Fruit fly (Drosophila melanogaster) whole organism, embryonic: ENCODE results near the gene CG16965.

Source experiments
- Atf-2 ChIP-seq: fragments of 200-800 bp; sonication (Bioruptor generic); optimal IDR thresholded peaks from 2 replicates; lab custom pipeline; 2016; ENCODE audit warnings: missing biosample characterization, missing genetic modification characterization
- BtbVII ChIP-seq: fragments of 200-800 bp; sonication (Bioruptor generic); optimal IDR thresholded peaks from 3 replicates; lab custom pipeline; 2017; ENCODE audit warnings: missing biosample characterization, mild to moderate bottlenecking, missing genetic modification characterization
- CG10462 ChIP-seq: fragments of 200-800 bp; sonication (Bioruptor generic); optimal IDR thresholded peaks from 2 replicates; lab custom pipeline; 2016; ENCODE audit warnings: missing biosample characterization, missing genetic modification characterization
- CG11456 ChIP-seq: fragments of 200-800 bp; sonication (Bioruptor generic); IDR thresholded peaks from 3 replicates; pipeline ENCODE4 v1.3.6; 2022; ENCODE audit warnings: missing biosample characterization, missing genetic modification characterization
- CG11696 ChIP-seq: fragments of 200-800 bp; sonication (Bioruptor generic); IDR thresholded peaks from 2 replicates; pipeline ENCODE4 v1.3.6; 2022; ENCODE audit warnings: missing biosample characterization, missing genetic modification characterization
- CG12071 ChIP-seq: fragments of 200-800 bp; sonication (Bioruptor generic); optimal IDR thresholded peaks from 3 replicates; lab custom pipeline; 2018; ENCODE audit warnings: missing biosample characterization, mild to moderate bottlenecking, missing genetic modification characterization
- CG12769 ChIP-seq: fragments of 200-800 bp; sonication (Bioruptor generic); optimal IDR thresholded peaks from 2 replicates; lab custom pipeline; 2019; ENCODE audit warnings: missing biosample characterization, mild to moderate bottlenecking, missing genetic modification characterization, moderate library complexity
- CG14710 ChIP-seq: fragments of 200-800 bp; sonication (Bioruptor generic); optimal IDR thresholded peaks from 3 replicates; lab custom pipeline; 2019; ENCODE audit warnings: missing biosample characterization, mild to moderate bottlenecking, missing genetic modification characterization, moderate library complexity
- CG1602 ChIP-seq: fragments of 200-800 bp; sonication (Bioruptor generic); optimal IDR thresholded peaks from 3 replicates; lab custom pipeline; 2016; ENCODE audit warnings: missing biosample characterization, missing genetic modification characterization
- CG16863 ChIP-seq: fragments of 200-800 bp; sonication (Bioruptor generic); optimal IDR thresholded peaks from 3 replicates; lab custom pipeline; 2016; ENCODE audit warnings: missing biosample characterization, missing genetic modification characterization
- CG17359 ChIP-seq: fragments of 200-800 bp; sonication (Bioruptor generic); optimal IDR thresholded peaks from 3 replicates; lab custom pipeline; 2018; ENCODE audit warnings: missing biosample characterization, mild to moderate bottlenecking, missing genetic modification characterization, moderate library complexity
- CG1792 ChIP-seq: fragments of 200-800 bp; sonication (Bioruptor generic); optimal IDR thresholded peaks from 2 replicates; lab custom pipeline; 2016; ENCODE audit warnings: missing biosample characterization, missing genetic modification characterization
- CG18262 ChIP-seq: fragments of 200-800 bp; optimal IDR thresholded peaks from 3 replicates; lab custom pipeline; 2019; ENCODE audit warnings: missing biosample characterization, mild to moderate bottlenecking, missing genetic modification characterization, moderate library complexity
- CG2129 ChIP-seq: fragments of 200-800 bp; sonication (Bioruptor generic); IDR thresholded peaks from 2 replicates; pipeline ENCODE4 v1.3.6; 2022; ENCODE audit warnings: missing biosample characterization, missing genetic modification characterization; ENCODE audit not compliant: partially characterized antibody
- CG30403 ChIP-seq: fragments of 200-800 bp; sonication (Bioruptor generic); optimal IDR thresholded peaks from 3 replicates; lab custom pipeline; 2016; ENCODE audit warnings: missing biosample characterization, missing genetic modification characterization
- CG6175 ChIP-seq: fragments of 200-800 bp; sonication (Bioruptor generic); IDR thresholded peaks from 3 replicates; pipeline ENCODE4 v1.3.6; 2022; ENCODE audit warnings: missing biosample characterization, missing genetic modification characterization
- CG7839 ChIP-seq: fragments of 200-800 bp; sonication (Bioruptor generic); optimal IDR thresholded peaks from 3 replicates; lab custom pipeline; 2018; ENCODE audit warnings: missing biosample characterization, mild to moderate bottlenecking, missing genetic modification characterization, moderate library complexity
- CG7928 ChIP-seq: fragments of 200-800 bp; sonication (Bioruptor generic); optimal IDR thresholded peaks from 2 replicates; lab custom pipeline; 2017; ENCODE audit warnings: missing biosample characterization, mild to moderate bottlenecking, missing genetic modification characterization
- CG9727 ChIP-seq: fragments of 200-800 bp; sonication (Bioruptor generic); optimal IDR thresholded peaks from 3 replicates; lab custom pipeline; 2017; ENCODE audit warnings: missing biosample characterization, mild to moderate bottlenecking, missing genetic modification characterization
- CG9797 ChIP-seq: fragments of 200-800 bp; sonication (Bioruptor generic); optimal IDR thresholded peaks from 3 replicates; lab custom pipeline; 2018; ENCODE audit warnings: missing biosample characterization, mild to moderate bottlenecking, missing genetic modification characterization
- CoRest ChIP-seq: fragments of 200-800 bp; sonication (Bioruptor generic); optimal IDR thresholded peaks from 3 replicates; lab custom pipeline; 2018; ENCODE audit warnings: missing biosample characterization, mild to moderate bottlenecking, missing genetic modification characterization, moderate library complexity
- Doc2 ChIP-seq: fragments of 200-800 bp; sonication (Bioruptor generic); IDR thresholded peaks from 2 replicates; pipeline ENCODE4 v1.3.6; 2022; ENCODE audit warnings: missing biosample characterization, missing genetic modification characterization
- Fer3 ChIP-seq: fragments of 200-800 bp; sonication (Bioruptor generic); optimal IDR thresholded peaks from 2 replicates; lab custom pipeline; 2018; ENCODE audit warnings: missing biosample characterization, mild to moderate bottlenecking, missing genetic modification characterization, moderate library complexity
- Hmr ChIP-seq: fragments of 200-800 bp; sonication (Bioruptor generic); optimal IDR thresholded peaks from 3 replicates; lab custom pipeline; 2017; ENCODE audit warnings: mild to moderate bottlenecking, missing biosample characterization, missing genetic modification reagents, missing genetic modification characterization
- Lim3 ChIP-seq: fragments of 200-800 bp; sonication (Bioruptor generic); IDR thresholded peaks from 2 replicates; pipeline ENCODE4 v1.3.6; 2022; ENCODE audit warnings: missing biosample characterization, missing genetic modification characterization
- MBD-R2 ChIP-seq: fragments of 200-800 bp; sonication (Bioruptor generic); IDR thresholded peaks from 2 replicates; pipeline ENCODE4 v1.3.6; 2022; ENCODE audit warnings: missing biosample characterization, missing genetic modification characterization
- Neu2 ChIP-seq: fragments of 200-800 bp; sonication (Bioruptor generic); optimal IDR thresholded peaks from 3 replicates; lab custom pipeline; 2016; ENCODE audit warnings: missing biosample characterization, missing genetic modification characterization, borderline replicate concordance
- NfI ChIP-seq: fragments of 200-800 bp; sonication (Bioruptor generic); optimal IDR thresholded peaks from 3 replicates; lab custom pipeline; 2018; ENCODE audit warnings: missing biosample characterization, mild to moderate bottlenecking, missing genetic modification characterization, moderate library complexity
- Poxn ChIP-seq: fragments of 200-800 bp; sonication (Bioruptor generic); IDR thresholded peaks from 2 replicates; pipeline ENCODE4 v1.3.6; 2022; ENCODE audit warnings: missing biosample characterization, missing genetic modification characterization
- Six4 ChIP-seq: fragments of 200-800 bp; sonication (Bioruptor generic); optimal IDR thresholded peaks from 2 replicates; lab custom pipeline; 2016; ENCODE audit warnings: missing biosample characterization, missing genetic modification characterization
- Sox102F ChIP-seq: fragments of 200-800 bp; sonication (Bioruptor generic); optimal IDR thresholded peaks from 2 replicates; lab custom pipeline; 2018; ENCODE audit warnings: missing biosample characterization, mild to moderate bottlenecking, missing genetic modification characterization, moderate library complexity
- ash1 ChIP-seq: fragments of 200-800 bp; sonication (Bioruptor generic); optimal IDR thresholded peaks from 2 replicates; lab custom pipeline; 2018; ENCODE audit warnings: missing biosample characterization, mild to moderate bottlenecking, missing genetic modification characterization
- cad ChIP-seq: fragments of >200 bp; optimal IDR thresholded peaks from 2 replicates; lab custom pipeline; 2017; ENCODE audit warnings: missing biosample characterization, missing genetic modification characterization
- dm ChIP-seq: fragments of 200-800 bp; sonication (Bioruptor generic); optimal IDR thresholded peaks from 3 replicates; lab custom pipeline; 2016; ENCODE audit warnings: missing biosample characterization, missing genetic modification characterization
- emc ChIP-seq: fragments of 200-800 bp; sonication (Bioruptor generic); optimal IDR thresholded peaks from 2 replicates; lab custom pipeline; 2016; ENCODE audit warnings: missing biosample characterization, missing genetic modification characterization
- fd3F ChIP-seq: fragments of 200-800 bp; sonication (Bioruptor generic); optimal IDR thresholded peaks from 2 replicates; lab custom pipeline; 2018; ENCODE audit warnings: missing biosample characterization, mild to moderate bottlenecking, missing genetic modification characterization, moderate library complexity
- fd64A ChIP-seq: fragments of 200-800 bp; sonication (Bioruptor generic); optimal IDR thresholded peaks from 3 replicates; lab custom pipeline; 2018; ENCODE audit warnings: missing biosample characterization, mild to moderate bottlenecking, missing genetic modification characterization
- grau ChIP-seq: fragments of 200-800 bp; optimal IDR thresholded peaks from 3 replicates; lab custom pipeline; 2019; ENCODE audit warnings: missing biosample characterization, mild to moderate bottlenecking, missing genetic modification characterization, moderate library complexity
- pan ChIP-seq, 4 experiments: fragments of >200 bp in 3 of 4; fragments of 200-800 bp in 1 of 4; sonication (Bioruptor generic) in 1 of 4; optimal IDR thresholded peaks in 3 of 4; IDR thresholded peaks in 1 of 4; 2 replicates each; pipeline versions ENCODE4 v1.3.6 to Lab custom; 2017 to 2022; ENCODE audit warnings: missing biosample characterization in 2 of 4, missing genetic modification characterization in 2 of 4, mixed read lengths in 1 of 4
- pho ChIP-seq: fragments of 200-800 bp; sonication (Bioruptor generic); optimal IDR thresholded peaks from 2 replicates; lab custom pipeline; 2016; ENCODE audit warnings: missing biosample characterization, missing genetic modification characterization
- phol ChIP-seq: fragments of 200-800 bp; sonication (Bioruptor generic); optimal IDR thresholded peaks from 3 replicates; lab custom pipeline; 2018; ENCODE audit warnings: missing biosample characterization, mild to moderate bottlenecking, missing genetic modification characterization, moderate library complexity
- pita ChIP-seq: fragments of 200-800 bp; sonication (Bioruptor generic); optimal IDR thresholded peaks from 2 replicates; lab custom pipeline; 2017; ENCODE audit warnings: missing biosample characterization, mild to moderate bottlenecking, missing genetic modification characterization
- psq ChIP-seq: fragments of 200-800 bp; sonication (Bioruptor generic); optimal IDR thresholded peaks from 2 replicates; lab custom pipeline; 2017; ENCODE audit warnings: missing biosample characterization, missing genetic modification characterization
- ranshi ChIP-seq: fragments of 200-800 bp; sonication (Bioruptor generic); IDR thresholded peaks from 2 replicates; pipeline ENCODE4 v1.3.6; 2022; ENCODE audit warnings: missing biosample characterization, missing genetic modification characterization
- row ChIP-seq: fragments of 200-800 bp; sonication (Bioruptor generic); IDR thresholded peaks from 3 replicates; pipeline ENCODE4 v1.3.6; 2022; ENCODE audit warnings: missing biosample characterization, missing genetic modification characterization
- slou ChIP-seq: fragments of 200-800 bp; sonication (Bioruptor generic); optimal IDR thresholded peaks from 3 replicates; lab custom pipeline; 2016; ENCODE audit warnings: missing biosample characterization, missing genetic modification characterization
- sob ChIP-seq: fragments of 200-800 bp; sonication (Bioruptor generic); IDR thresholded peaks from 2 replicates; pipeline ENCODE4 v1.3.6; 2022; ENCODE audit warnings: missing biosample characterization, missing genetic modification characterization
- ssp ChIP-seq: fragments of 200-800 bp; sonication (Bioruptor generic); IDR thresholded peaks from 2 replicates; pipeline ENCODE4 v1.3.6; 2022; ENCODE audit warnings: missing biosample characterization, missing genetic modification characterization
- stwl ChIP-seq: fragments of 200-800 bp; sonication (Bioruptor generic); optimal IDR thresholded peaks from 3 replicates; lab custom pipeline; 2018; ENCODE audit warnings: missing biosample characterization, mild to moderate bottlenecking, missing genetic modification characterization, moderate library complexity
- tx ChIP-seq: fragments of 200-800 bp; sonication (Bioruptor generic); optimal IDR thresholded peaks from 2 replicates; lab custom pipeline; 2016; ENCODE audit warnings: missing biosample characterization, missing genetic modification characterization

Gene CG16965

dm6 chr2L:11970853-11971397 lies 10.5 kb upstream of the CG16965 start (continued):
- no peak for TF ChIP-seq psq (GFP tag; lab: Kevin White, UChicago)
- TF ChIP-seq Atf-2 (GFP tag; lab: Kevin White, UChicago), result no peak
- 0 out of 3 replicates have a peak, but pooled peaks have one; percentile 56 for TF ChIP-seq CG6175 (GFP tag; lab: Robert Waterston, UW)
- TF ChIP-seq CoRest (tag; lab: Kevin White, UChicago), result no peak
- TF ChIP-seq grau (tag; lab: Kevin White, UChicago), result peak; percentile 76
- TF ChIP-seq CG18262 (tag; lab: Kevin White, UChicago), result no peak
- 0 out of 2 replicates have a peak, but pooled peaks have one; percentile 10 for TF ChIP-seq MBD-R2
- no peak for TF ChIP-seq ssp (GFP tag; lab: Robert Waterston, UW)
- TF ChIP-seq phol (tag; lab: Kevin White, UChicago), result no peak
- no peak for TF ChIP-seq Fer3 (tag; lab: Kevin White, UChicago)
- no peak for TF ChIP-seq CG1792 (GFP tag; lab: Kevin White, UChicago)
- TF ChIP-seq sob (GFP tag; lab: Robert Waterston, UW), result peak; percentile 35; the same call in 1 of the 2 replicates
- TF ChIP-seq tx (GFP tag; lab: Kevin White, UChicago), result no peak
- no peak for TF ChIP-seq fd64A (GFP tag; lab: Kevin White, UChicago)
- TF ChIP-seq CG16863 (GFP tag; lab: Kevin White, UChicago), result no peak
- no peak for TF ChIP-seq ranshi
- no peak for TF ChIP-seq cad (GFP tag; lab: Kevin White, UChicago)
- no peak for TF ChIP-seq slou (GFP tag; lab: Kevin White, UChicago)
- no peak for TF ChIP-seq stwl
- no peak for TF ChIP-seq CG2129 (GFP tag; lab: Robert Waterston, UW)
- no peak for TF ChIP-seq ash1 (GFP tag; lab: Kevin White, UChicago)
- no peak for TF ChIP-seq Lim3
- no peak for TF ChIP-seq emc (GFP tag; lab: Kevin White, UChicago)
- peak; percentile 56 for TF ChIP-seq Hmr (GFP tag; lab: Kevin White, UChicago)
- no peak for TF ChIP-seq fd3F (GFP tag; lab: Kevin White, UChicago)
- TF ChIP-seq CG14710 (tag; lab: Kevin White, UChicago), result no peak
- no peak for TF ChIP-seq Poxn (GFP tag; lab: Robert Waterston, UW)
- TF ChIP-seq pan (optimal IDR thresholded peaks at IDR 0.05; lab: Kevin White, UChicago), result no peak
- TF ChIP-seq pan (GFP tag; optimal IDR thresholded peaks at IDR 0.05 in 1 of 2, IDR thresholded peaks at IDR 0.05 in 1 of 2), result peak in 1 of 2 experiments; percentile 28
- TF ChIP-seq Sox102F, result no peak
- peak; percentile 79 for TF ChIP-seq CG12769
- TF ChIP-seq CG11456 (GFP tag; lab: Robert Waterston, UW), result 0 out of 3 replicates have a peak, but pooled peaks have one; percentile 51
- no peak for TF ChIP-seq pho (GFP tag; lab: Kevin White, UChicago)
- TF ChIP-seq CG11696, result 0 out of 2 replicates have a peak, but pooled peaks have one; percentile 18
- no peak for TF ChIP-seq CG1602 (GFP tag; lab: Kevin White, UChicago)
- no peak for TF ChIP-seq NfI (GFP tag; lab: Kevin White, UChicago)
- TF ChIP-seq pita, result no peak
- no peak for TF ChIP-seq Neu2 (GFP tag; lab: Kevin White, UChicago)
- no peak for TF ChIP-seq CG7928
- no peak for TF ChIP-seq CG9797 (GFP tag; lab: Kevin White, UChicago)
- TF ChIP-seq dm (GFP tag; lab: Kevin White, UChicago), result peak; percentile 28
- TF ChIP-seq CG12071 (GFP tag; lab: Kevin White, UChicago), result peak; percentile 23
- no peak for TF ChIP-seq CG30403 (GFP tag; lab: Kevin White, UChicago)
- TF ChIP-seq CG9727 (GFP tag; lab: Kevin White, UChicago), result no peak
- peak; percentile 40; the same call in 2 of the 3 replicates for TF ChIP-seq row (GFP tag; lab: Robert Waterston, UW)
- no peak for TF ChIP-seq Six4 (GFP tag; lab: Kevin White, UChicago)
- TF ChIP-seq CG7839, result no peak
- no peak for TF ChIP-seq CG10462 (GFP tag; lab: Kevin White, UChicago)
- no peak for TF ChIP-seq Doc2 (GFP tag; lab: Robert Waterston, UW)
- no peak for TF ChIP-seq BtbVII (GFP tag; lab: Kevin White, UChicago)
- TF ChIP-seq CG17359 (tag; lab: Kevin White, UChicago), result peak; percentile 3
